Worm (Caenorhabditis elegans): Measurements from ENCODE around the gene F31F4.17.

The F31F4.17 gene

DNA sequence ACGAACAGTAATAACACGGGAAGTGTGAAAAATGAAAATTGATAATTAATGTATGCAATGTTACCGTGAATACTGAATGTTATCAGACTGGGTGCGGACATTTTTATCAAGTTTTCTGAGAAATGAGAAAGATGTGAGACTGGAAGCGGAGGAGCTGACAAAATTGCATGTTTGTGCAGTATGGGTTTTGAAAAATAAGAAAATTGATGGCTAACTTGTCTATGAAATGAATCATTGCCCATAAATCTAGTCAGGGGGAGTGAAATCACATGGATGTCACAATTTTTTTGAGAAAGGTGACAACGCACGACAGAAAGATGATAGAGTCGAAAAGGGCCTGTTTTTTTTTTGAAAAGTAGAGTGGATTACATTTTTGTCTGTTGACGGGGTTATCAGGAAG lies 11.2 kb upstream of the F31F4.17 start, which contains the start of gene sru-24:
Gene sru-24 (minus strand): TSS at position 101 of the 400 bp plus-strand sequence.
- TF ChIP-seq ztf-18 (tag; optimal IDR thresholded peaks at IDR 0.05) (no peak), ccch-3 (GFP tag; optimal IDR thresholded peaks at IDR 0.05) (no peak), xnd-1 (tag; optimal IDR thresholded peaks at IDR 0.05) (no peak), ztf-25 (GFP tag; IDR thresholded peaks at IDR 0.05) (no peak), B0336.3 (GFP tag; IDR thresholded peaks at IDR 0.05) (no peak)

DNA sequence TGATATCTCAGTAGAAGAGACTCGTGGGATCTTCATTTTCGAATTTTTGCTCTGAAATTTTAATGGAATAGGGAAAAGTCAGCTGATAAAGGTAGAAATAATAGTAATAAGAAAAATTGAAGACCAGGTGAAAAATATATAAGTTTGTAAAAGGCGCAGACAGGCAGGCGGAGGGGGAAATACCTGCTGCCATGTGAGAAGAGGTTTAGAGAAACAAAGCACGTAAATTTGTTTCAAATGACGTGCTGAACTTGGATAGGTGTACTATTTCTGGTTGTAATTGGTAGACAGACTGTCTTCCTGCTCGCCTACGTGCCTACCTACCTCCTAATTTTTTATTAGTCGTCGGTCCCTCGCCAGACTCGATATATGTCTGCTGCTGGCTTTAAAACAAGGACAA lies 7.3 kb upstream of the F31F4.17 start, which contains the start of gene nhr-180:
Gene nhr-180 (minus strand): TSS at position 52 of the 400 bp plus-strand sequence.
- TF ChIP-seq hmg-20 (GFP tag; IDR thresholded peaks at IDR 0.05), result no peak
- no peak for TF ChIP-seq F23B12.7 (tag; optimal IDR thresholded peaks at IDR 0.05; ENCODE audit: insufficient read depth)
- peak; percentile 58 for TF ChIP-seq nhr-80 (tag; optimal IDR thresholded peaks at IDR 0.05)
- TF ChIP-seq hrde-1 (tag; optimal IDR thresholded peaks at IDR 0.05; ENCODE audit: borderline replicate concordance), result no peak
- no peak for TF ChIP-seq F49E8.2 (tag; optimal IDR thresholded peaks at IDR 0.05; ENCODE audit: insufficient read depth)
- TF ChIP-seq hmg-1.2 (GFP tag; IDR thresholded peaks at IDR 0.05), result peak; percentile 47; the same call in 1 of the 2 replicates
- peak; percentile 23 for TF ChIP-seq attf-5 (GFP tag; optimal IDR thresholded peaks at IDR 0.05)
- no peak for TF ChIP-seq ceh-40 (GFP tag; IDR thresholded peaks at IDR 0.05)
- TF ChIP-seq hsf-1 (GFP tag; IDR thresholded peaks at IDR 0.05), result no peak

DNA sequence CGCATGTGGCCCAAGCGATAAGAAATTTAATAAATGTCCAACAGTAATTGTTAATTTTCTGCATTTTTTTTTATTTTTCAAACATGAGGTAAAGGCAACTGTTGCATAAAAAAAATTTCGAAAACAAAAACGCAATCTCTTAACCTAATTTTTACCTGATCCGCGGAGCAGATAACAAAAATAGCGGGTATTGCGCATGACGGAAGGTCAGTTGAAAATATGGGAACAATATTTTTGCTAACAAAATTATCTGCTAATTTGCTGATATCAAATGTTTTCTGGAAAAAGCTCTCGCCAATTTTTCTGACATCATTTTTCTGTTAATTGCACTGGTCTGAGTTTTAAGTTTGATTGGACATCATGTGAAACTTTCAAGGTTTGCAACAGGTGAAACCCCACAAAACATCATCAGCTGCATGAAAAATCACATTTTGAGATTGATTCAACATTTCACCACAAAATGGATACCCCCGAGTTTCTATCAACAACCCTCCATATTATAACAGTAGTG lies 4.3 kb upstream of the F31F4.17 start, which contains the start of the genes F31F4.11 and srh-266:
Gene F31F4.11 (minus strand): TSS at position 101 of the 511 bp plus-strand sequence.
Gene srh-266 (plus strand): TSS at position 461 of the 511 bp plus-strand sequence.
- no peak for TF ChIP-seq fkh-3 (tag; optimal IDR thresholded peaks at IDR 0.05)
- no peak for TF ChIP-seq ztf-3 (GFP tag; optimal IDR thresholded peaks at IDR 0.05)
- TF ChIP-seq unc-62 (GFP tag; optimal IDR thresholded peaks at IDR 0.05), result no peak
- no peak for TF ChIP-seq F22D6.2 (tag; optimal IDR thresholded peaks at IDR 0.05)
- TF ChIP-seq sea-2 (GFP tag; IDR thresholded peaks at IDR 0.05), result no peak
- no peak for TF ChIP-seq F52B5.7 (tag; optimal IDR thresholded peaks at IDR 0.05)
- no peak for TF ChIP-seq dox-1 (GFP tag; IDR thresholded peaks at IDR 0.05)
- no peak for TF ChIP-seq Y53G8AR.9 (GFP tag; conservative IDR thresholded peaks at IDR 0.05)
- TF ChIP-seq tbx-9 (tag; optimal IDR thresholded peaks at IDR 0.05; ENCODE audit: borderline replicate concordance), result no peak
- no peak for TF ChIP-seq Y56A3A.18 (GFP tag; IDR thresholded peaks at IDR 0.05)
- no peak for TF ChIP-seq attf-5 (GFP tag; optimal IDR thresholded peaks at IDR 0.05)
- TF ChIP-seq ceh-91 (GFP tag; IDR thresholded peaks at IDR 0.05), result no peak
- TF ChIP-seq mel-28 (tag; optimal IDR thresholded peaks at IDR 0.05; ENCODE audit: borderline replicate concordance), result no peak

DNA sequence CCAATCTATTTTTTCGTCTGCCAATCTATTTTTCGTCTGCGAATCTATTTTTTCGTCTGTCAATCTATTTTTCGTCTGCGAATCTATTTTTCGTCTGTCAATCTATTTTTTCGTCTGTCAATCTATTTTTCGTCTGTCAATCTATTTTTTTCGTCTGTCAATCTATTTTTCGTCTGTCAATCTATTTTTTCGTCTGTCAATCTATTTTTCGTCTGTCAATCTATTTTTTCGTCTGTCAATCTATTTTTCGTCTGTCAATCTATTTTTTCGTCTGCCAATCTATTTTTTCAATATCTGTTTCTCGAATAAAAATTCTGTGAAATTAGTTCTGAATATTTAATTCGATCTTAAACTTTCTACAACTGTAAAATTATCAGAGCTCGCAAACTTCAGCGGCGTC lies 2.0 kb downstream of the F31F4.17 start:
- TF ChIP-seq hsf-1 (GFP tag; IDR thresholded peaks at IDR 0.05) (0 out of 2 replicates have a peak, but pooled peaks have one; percentile 35), madf-3 (GFP tag; IDR thresholded peaks at IDR 0.05) (peak; percentile 74; the same call in 1 of the 2 replicates), egrh-3 (GFP tag; IDR thresholded peaks at IDR 0.05) (peak; percentile 92), ceh-91 (GFP tag; IDR thresholded peaks at IDR 0.05) (peak; percentile 44; the same call in 1 of the 2 replicates), Y53F4B.3 (GFP tag; IDR thresholded peaks at IDR 0.05) (peak; percentile 99; the same call in 1 of the 2 replicates)

DNA sequence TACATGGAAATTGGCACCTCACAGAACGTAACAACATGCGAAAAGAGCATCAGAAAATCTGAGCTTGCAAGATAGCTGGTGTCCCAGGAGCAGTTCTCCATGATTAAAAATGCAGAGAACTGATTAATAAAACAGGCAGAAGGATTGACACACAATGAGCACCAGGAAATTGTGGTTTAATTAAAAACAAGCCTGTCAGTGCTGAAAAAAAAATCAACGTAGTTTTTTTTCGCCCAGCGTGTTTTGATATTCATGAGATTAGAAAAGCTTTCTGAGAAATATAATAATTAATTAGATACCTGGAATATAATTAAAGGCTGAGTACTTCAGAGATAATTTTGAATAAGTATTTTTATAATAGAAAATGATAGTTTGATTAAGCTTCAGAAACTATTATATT lies 2.4 kb downstream of the F31F4.17 start, which contains the start of gene srh-246:
Gene srh-246 (minus strand): TSS at position 101 of the 400 bp plus-strand sequence.
- TF ChIP-seq egl-18 (GFP tag; IDR thresholded peaks at IDR 0.05) (no peak), repo-1 (tag; optimal IDR thresholded peaks at IDR 0.05) (no peak), Y53G8AR.9 (GFP tag; conservative IDR thresholded peaks at IDR 0.05) (no peak), snpc-1.1 (tag; optimal IDR thresholded peaks at IDR 0.05; ENCODE audit: insufficient read depth) (no peak), aptf-3 (GFP tag; IDR thresholded peaks at IDR 0.05) (no peak), ets-4 (GFP tag; optimal IDR thresholded peaks at IDR 0.05) (no peak)
